Worm (Caenorhabditis elegans) whole organism, L4 larva: ENCODE results near the gene mop-25.2.
A peak's percentile ranks its signal among the peaks of the same experiment; 100 is the strongest.
"Not testable (repeated sequence)": the region's sequence is repeated elsewhere in the genome, so short reads cannot be mapped to it uniquely, and the experiment has no call there.

Source experiments
- D1046.2 ChIP-seq: fragments of 200-800 bp; sonication (Bioruptor generic); IDR thresholded peaks from 2 replicates; pipeline ENCODE4 v1.3.6; 2022; ENCODE audit warnings: missing genetic modification characterization, missing compliant biosample characterization
- Y105C5A.15 ChIP-seq: fragments of 200-800 bp; sonication (Bioruptor generic); IDR thresholded peaks from 2 replicates; pipeline ENCODE4 v1.3.6; 2022; ENCODE audit warnings: missing genetic modification characterization, missing compliant biosample characterization
- Y75B8A.6 ChIP-seq: fragments of 200-800 bp; sonication (Bioruptor generic); IDR thresholded peaks from 2 replicates; pipeline ENCODE4 v1.3.6; 2022; ENCODE audit warnings: missing genetic modification reagents, missing genetic modification characterization, missing compliant biosample characterization
- ZK546.5 ChIP-seq, 2 experiments: sonication (generic microtip); optimal IDR thresholded peaks; 2 replicates each; lab custom pipeline; 2017; ENCODE audit warnings: missing biosample characterization in 2 of 2, missing genetic modification characterization in 2 of 2
- aha-1 ChIP-seq: fragments of 150-350 bp; peaks from one replicate; lab custom pipeline; 2014; ENCODE audit warnings: missing biosample characterization, missing genetic modification characterization
- ama-1 ChIP-seq: fragments of 150-350 bp; optimal IDR thresholded peaks from 2 replicates; lab custom pipeline; 2014; ENCODE audit warnings: inconsistent platforms, mixed read lengths
- arid-1 ChIP-seq: fragments of 200-800 bp; sonication (Bioruptor generic); conservative IDR thresholded peaks from 2 replicates; pipeline ENCODE4 v1.3.6; 2022; ENCODE audit warnings: missing genetic modification reagents, missing genetic modification characterization, missing compliant biosample characterization
- ceh-20 ChIP-seq: fragments of 200-800 bp; sonication (Bioruptor generic); IDR thresholded peaks from 2 replicates; pipeline ENCODE4 v1.3.6; 2022; ENCODE audit warnings: missing genetic modification reagents, missing genetic modification characterization, missing compliant biosample characterization
- ceh-44 ChIP-seq: fragments of 200-800 bp; sonication (Bioruptor generic); IDR thresholded peaks from 2 replicates; pipeline ENCODE4 v1.3.6; 2022; ENCODE audit warnings: missing genetic modification reagents, missing genetic modification characterization, missing compliant biosample characterization
- daf-8 ChIP-seq: fragments of 200-800 bp; sonication (Bioruptor generic); IDR thresholded peaks from 2 replicates; pipeline ENCODE4 v1.3.6; 2022; ENCODE audit warnings: missing genetic modification characterization, missing compliant biosample characterization
- dmd-6 ChIP-seq: fragments of 200-800 bp; sonication (Bioruptor generic); IDR thresholded peaks from 2 replicates; pipeline ENCODE4 v1.3.6; 2022; ENCODE audit warnings: missing genetic modification reagents, missing genetic modification characterization, missing compliant biosample characterization
- dmd-9 ChIP-seq: fragments of 200-800 bp; sonication (Bioruptor generic); IDR thresholded peaks from 2 replicates; pipeline ENCODE4 v1.3.6; 2022; ENCODE audit warnings: missing genetic modification reagents, missing genetic modification characterization, missing compliant biosample characterization
- dve-1 ChIP-seq: sonication (generic microtip); optimal IDR thresholded peaks from 2 replicates; lab custom pipeline; 2017; ENCODE audit warnings: antibody characterized with exemption, mild to moderate bottlenecking, missing genetic modification characterization, missing compliant biosample characterization; ENCODE audit not compliant: insufficient read depth
- egl-43 ChIP-seq: fragments of 200-800 bp; sonication (Bioruptor generic); IDR thresholded peaks from 2 replicates; pipeline ENCODE4 v1.3.6; 2022; ENCODE audit warnings: missing genetic modification reagents, missing genetic modification characterization, missing compliant biosample characterization
- hlh-11 ChIP-seq: fragments of 200-800 bp; sonication (Bioruptor generic); optimal IDR thresholded peaks from 2 replicates; lab custom pipeline; 2018; ENCODE audit warnings: mild to moderate bottlenecking, missing genetic modification characterization, missing compliant biosample characterization
- hlh-30 ChIP-seq: sonication (generic microtip); optimal IDR thresholded peaks from 2 replicates; lab custom pipeline; 2017; ENCODE audit warnings: antibody characterized with exemption, mild to moderate bottlenecking, missing genetic modification characterization, missing compliant biosample characterization; ENCODE audit not compliant: insufficient read depth
- hmg-1.1 ChIP-seq: fragments of 200-800 bp; sonication (Bioruptor generic); IDR thresholded peaks from 2 replicates; pipeline ENCODE4 v1.3.6; 2022; ENCODE audit warnings: missing genetic modification reagents, missing genetic modification characterization, missing compliant biosample characterization
- lim-7 ChIP-seq: fragments of 200-800 bp; sonication (Bioruptor generic); IDR thresholded peaks from 2 replicates; pipeline ENCODE4 v1.3.6; 2022; ENCODE audit warnings: missing genetic modification characterization, missing compliant biosample characterization
- lin-1 ChIP-seq: fragments of 200-800 bp; sonication (Bioruptor generic); IDR thresholded peaks from 2 replicates; pipeline ENCODE4 v1.3.6; 2022; ENCODE audit warnings: missing genetic modification reagents, missing genetic modification characterization, missing compliant biosample characterization
- lin-29 ChIP-seq: fragments of 200-800 bp; sonication (Bioruptor generic); IDR thresholded peaks from 2 replicates; pipeline ENCODE4 v1.3.6; 2022; ENCODE audit warnings: missing genetic modification reagents, missing genetic modification characterization, missing compliant biosample characterization
- lin-38 ChIP-seq: fragments of 200-800 bp; sonication (Bioruptor generic); IDR thresholded peaks from 2 replicates; pipeline ENCODE4 v1.3.6; 2022; ENCODE audit warnings: missing genetic modification reagents, missing genetic modification characterization, missing compliant biosample characterization
- lin-39 ChIP-seq: fragments of 150-350 bp; optimal IDR thresholded peaks from 2 replicates; lab custom pipeline; 2014; ENCODE audit warnings: missing biosample characterization, missing genetic modification reagents, missing genetic modification characterization
- lir-3 ChIP-seq: sonication (generic microtip); optimal IDR thresholded peaks from 2 replicates; lab custom pipeline; 2016; ENCODE audit warnings: mild to moderate bottlenecking, missing genetic modification characterization, missing compliant biosample characterization
- lsy-2 ChIP-seq, 2 experiments: fragments of 150-350 bp in 1 of 2; sonication (generic microtip) in 1 of 2; optimal IDR thresholded peaks; 2 replicates each; lab custom pipeline; 2014 to 2017; ENCODE audit warnings: missing biosample characterization in 2 of 2, missing genetic modification characterization in 2 of 2
- madf-5 ChIP-seq, 2 experiments: fragments of 200-800 bp; sonication (Bioruptor generic); IDR thresholded peaks; 2 replicates each; pipeline ENCODE4 v1.3.6; 2022; ENCODE audit warnings: missing compliant biosample characterization in 2 of 2, missing genetic modification characterization in 2 of 2
- madf-9 ChIP-seq: fragments of 200-800 bp; sonication (Bioruptor generic); conservative IDR thresholded peaks from 2 replicates; pipeline ENCODE4 v1.3.6; 2022; ENCODE audit warnings: missing genetic modification reagents, missing genetic modification characterization, missing compliant biosample characterization
- mdl-1 ChIP-seq, 2 experiments: fragments of 150-350 bp in 1 of 2; sonication (generic microtip) in 1 of 2; optimal IDR thresholded peaks; 2 replicates each; lab custom pipeline; 2014 to 2017; ENCODE audit warnings: missing biosample characterization in 2 of 2, missing genetic modification characterization in 2 of 2
- mes-2 ChIP-seq: sonication (generic microtip); optimal IDR thresholded peaks from 2 replicates; lab custom pipeline; 2016; ENCODE audit warnings: missing genotype, mild to moderate bottlenecking, missing genetic modification characterization, missing compliant biosample characterization; ENCODE audit not compliant: poor library complexity, severe bottlenecking
- nhr-6 ChIP-seq: fragments of 150-350 bp; optimal IDR thresholded peaks from 2 replicates; lab custom pipeline; 2014; ENCODE audit warnings: missing biosample characterization, missing genetic modification characterization
- nhr-77 ChIP-seq: fragments of 150-350 bp; optimal IDR thresholded peaks from 2 replicates; lab custom pipeline; 2014; ENCODE audit warnings: missing biosample characterization, missing genetic modification characterization
- pha-4 ChIP-seq, 2 experiments: fragments of 150-350 bp in 1 of 2; fragments of 200-800 bp in 1 of 2; sonication (Bioruptor generic) in 1 of 2; IDR thresholded peaks in 1 of 2; optimal IDR thresholded peaks in 1 of 2; 2 replicates each; pipeline versions ENCODE4 v1.3.6 to Lab custom; 2014 to 2022; ENCODE audit warnings: missing genetic modification characterization in 2 of 2, missing genetic modification reagents in 2 of 2, missing biosample characterization in 1 of 2, missing compliant biosample characterization in 1 of 2
- php-3 ChIP-seq: fragments of 200-800 bp; sonication (Bioruptor generic); IDR thresholded peaks from 2 replicates; pipeline ENCODE4 v1.3.6; 2022; ENCODE audit warnings: missing genetic modification reagents, missing genetic modification characterization, missing compliant biosample characterization
- saeg-2 ChIP-seq: fragments of 200-800 bp; sonication (Bioruptor generic); IDR thresholded peaks from 2 replicates; pipeline ENCODE4 v1.3.6; 2022; ENCODE audit warnings: missing genetic modification reagents, missing genetic modification characterization, missing compliant biosample characterization
- set-16 ChIP-seq: fragments of 200-800 bp; sonication (Bioruptor generic); IDR thresholded peaks from 2 replicates; pipeline ENCODE4 v1.3.6; 2022; ENCODE audit warnings: missing genetic modification reagents, missing genetic modification characterization, missing compliant biosample characterization
- spr-3 ChIP-seq: fragments of 200-800 bp; sonication (Bioruptor generic); optimal IDR thresholded peaks from 2 replicates; lab custom pipeline; 2018; ENCODE audit warnings: mild to moderate bottlenecking, missing genetic modification characterization, missing compliant biosample characterization
- tra-1 ChIP-seq: fragments of 200-800 bp; sonication (Bioruptor generic); IDR thresholded peaks from 2 replicates; pipeline ENCODE4 v1.3.6; 2022; ENCODE audit warnings: missing genetic modification reagents, missing genetic modification characterization, missing compliant biosample characterization

The mop-25.2 gene

DNA sequence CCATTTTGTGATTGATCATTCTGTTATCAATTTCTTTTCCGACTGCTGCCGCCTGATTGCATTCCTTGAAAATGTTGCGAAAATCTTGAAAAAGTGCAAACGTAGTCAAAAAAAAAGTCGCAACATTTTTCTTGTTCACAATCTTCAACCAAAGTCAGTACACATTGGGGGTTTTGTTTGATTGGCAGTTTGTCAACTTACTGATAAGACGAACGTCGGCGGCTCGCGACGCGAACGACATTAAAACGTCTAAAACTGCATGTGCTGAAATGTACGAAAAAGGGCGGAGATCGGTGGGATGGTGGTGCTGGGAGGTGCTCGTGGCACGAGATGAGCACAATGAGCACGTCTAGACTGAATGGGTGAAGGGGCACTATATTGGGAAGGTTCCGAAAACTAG is 35.3 kb upstream of the mop-25.2 start (continued):
- TF ChIP-seq saeg-2, result 0 out of 2 replicates have a peak, but pooled peaks have one; percentile 15
- TF ChIP-seq hlh-30, result peak; percentile 73
- TF ChIP-seq ama-1 (lab: Kevin White, UChicago), result peak; percentile 65
- 0 out of 2 replicates have a peak, but pooled peaks have one; percentile 62 for TF ChIP-seq Y75B8A.6 (GFP tag; lab: Robert Waterston, UW)
- TF ChIP-seq lin-29 (GFP tag; lab: Robert Waterston, UW), result no peak
- peak; percentile 37; the same call in 1 of the 2 replicates for TF ChIP-seq set-16 (GFP tag; lab: Robert Waterston, UW)
- peak; percentile 25 for TF ChIP-seq nhr-6 (tag; lab: Kevin White, UChicago)
- TF ChIP-seq nhr-77 (tag; lab: Kevin White, UChicago), result peak; percentile 87
- TF ChIP-seq Y105C5A.15 (GFP tag; lab: Robert Waterston, UW), result peak; percentile 53; the same call in 1 of the 2 replicates
- no peak for TF ChIP-seq dmd-9 (GFP tag; lab: Robert Waterston, UW)
- no peak for TF ChIP-seq daf-8
- TF ChIP-seq spr-3 (GFP tag; lab: Kevin White, UChicago), result peak; percentile 38
- TF ChIP-seq lim-7, result peak; percentile 49; the same call in 1 of the 2 replicates
- TF ChIP-seq hlh-11 (tag; lab: Kevin White, UChicago), result peak; percentile 90
- peak; percentile 88 for TF ChIP-seq dve-1
- TF ChIP-seq D1046.2, result no peak
- peak; percentile 48; the same call in 1 of the 2 replicates for TF ChIP-seq lin-38 (GFP tag; lab: Robert Waterston, UW)
- peak; percentile 90 for TF ChIP-seq aha-1
- TF ChIP-seq ceh-44 (GFP tag; lab: Robert Waterston, UW), result no peak
- no peak for TF ChIP-seq ZK546.5 (tag; optimal IDR thresholded peaks at IDR 0.05; lab: Kevin White, UChicago)
- peak in 1 of 2 experiments; percentile 70 for TF ChIP-seq mdl-1 (tag; optimal IDR thresholded peaks at IDR 0.05; lab: Kevin White, UChicago)
- TF ChIP-seq madf-5 (GFP tag; IDR thresholded peaks at IDR 0.05; lab: Robert Waterston, UW), result no peak
- no peak for TF ChIP-seq lin-39 (tag; lab: Kevin White, UChicago)
- peak; percentile 91 for TF ChIP-seq dmd-6 (GFP tag; lab: Robert Waterston, UW)
- peak; percentile 5 for TF ChIP-seq mes-2
- 0 out of 2 replicates have a peak, but pooled peaks have one; percentile 21 for TF ChIP-seq madf-9 (GFP tag; lab: Robert Waterston, UW)

ce11 chrII:9735785-9736184 is 32.3 kb upstream of the mop-25.2 start:
- TF ChIP-seq set-16 (GFP tag; lab: Robert Waterston, UW) (no peak), aha-1 (peak; percentile 95), lsy-2 (tag; optimal IDR thresholded peaks at IDR 0.05; lab: Kevin White, UChicago) (peak in 1 of 2 experiments; percentile 4), lir-3 (tag; lab: Kevin White, UChicago) (no peak)

DNA sequence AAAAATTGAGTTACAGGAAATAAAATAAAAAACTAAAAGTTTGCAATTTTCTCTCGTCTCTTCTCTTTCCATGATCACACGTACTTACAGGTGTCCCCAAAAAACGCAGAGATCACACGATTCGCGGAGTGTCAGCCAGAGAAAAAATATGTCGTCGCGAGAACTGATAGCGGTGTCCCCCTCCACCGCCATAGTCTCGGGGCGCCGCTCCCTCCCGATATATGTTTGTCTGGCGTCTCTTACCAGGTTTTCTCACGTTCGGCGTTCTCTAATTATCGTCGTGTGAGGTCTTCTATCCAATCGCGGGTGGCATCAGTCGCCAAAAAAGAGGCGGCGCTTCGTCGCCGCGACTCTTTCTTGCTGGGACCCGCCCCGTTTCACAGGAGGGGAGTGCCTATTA is 28.3 kb upstream of the mop-25.2 start, which contains the start of gene mab-3:
mab-3 (plus strand) TSS at position 328 of the 400 bp plus-strand sequence.
- TF ChIP-seq php-3 (GFP tag; lab: Robert Waterston, UW), result peak; percentile 70
- 0 out of 2 replicates have a peak, but pooled peaks have one; percentile 46 for TF ChIP-seq lin-1 (GFP tag; lab: Robert Waterston, UW)
- TF ChIP-seq hlh-11 (tag; lab: Kevin White, UChicago), result peak; percentile 51
- peak; percentile 98 for TF ChIP-seq tra-1 (GFP tag; lab: Robert Waterston, UW)
- 0 out of 2 replicates have a peak, but pooled peaks have one; percentile 18 for TF ChIP-seq arid-1 (GFP tag; lab: Robert Waterston, UW)
- TF ChIP-seq ceh-20 (GFP tag; lab: Robert Waterston, UW), result 0 out of 2 replicates have a peak, but pooled peaks have one; percentile 13
- 0 out of 2 replicates have a peak, but pooled peaks have one; percentile 41 for TF ChIP-seq hmg-1.1 (GFP tag; lab: Robert Waterston, UW)
- peak; percentile 59 for TF ChIP-seq dmd-6 (GFP tag; lab: Robert Waterston, UW)
- TF ChIP-seq pha-4 (GFP tag; IDR thresholded peaks at IDR 0.05; lab: Robert Waterston, UW), result peak; percentile 17; the same call in 1 of the 2 replicates
- TF ChIP-seq pha-4 (tag; optimal IDR thresholded peaks at IDR 0.05; lab: Kevin White, UChicago), result not testable (repeated sequence)
- TF ChIP-seq set-16 (GFP tag; lab: Robert Waterston, UW), result peak; percentile 67
- TF ChIP-seq egl-43, result 0 out of 2 replicates have a peak, but pooled peaks have one; percentile 15
